Fruit fly (Drosophila melanogaster) whole organism, embryonic: Measurements from ENCODE around the gene rho-5.
A peak's percentile ranks its signal among the peaks of the same experiment; 100 is the strongest.

ENCODE experiments used
- CG10209 ChIP-seq: fragments of 200-800 bp; sonication (Bioruptor generic); optimal IDR thresholded peaks from 3 replicates; lab custom pipeline; 2017; ENCODE audit warnings: missing biosample characterization, mild to moderate bottlenecking, missing genetic modification characterization, missing genetic modification reagents
- CG11723 ChIP-seq: fragments of 200-800 bp; sonication (Bioruptor generic); optimal IDR thresholded peaks from 2 replicates; lab custom pipeline; 2017; ENCODE audit warnings: missing biosample characterization, mild to moderate bottlenecking, missing genetic modification characterization
- CG13775 ChIP-seq: fragments of 200-800 bp; sonication (Bioruptor generic); optimal IDR thresholded peaks from 3 replicates; lab custom pipeline; 2017; ENCODE audit warnings: missing biosample characterization, mild to moderate bottlenecking, missing genetic modification characterization
- CG14710 ChIP-seq: fragments of 200-800 bp; sonication (Bioruptor generic); optimal IDR thresholded peaks from 3 replicates; lab custom pipeline; 2019; ENCODE audit warnings: missing biosample characterization, mild to moderate bottlenecking, missing genetic modification characterization, moderate library complexity
- CG16815 ChIP-seq: fragments of 200-800 bp; sonication (Bioruptor generic); optimal IDR thresholded peaks from 3 replicates; lab custom pipeline; 2017; ENCODE audit warnings: missing biosample characterization, mild to moderate bottlenecking, missing genetic modification characterization
- CG17802 ChIP-seq: fragments of 200-800 bp; sonication (Bioruptor generic); optimal IDR thresholded peaks from 2 replicates; lab custom pipeline; 2018; ENCODE audit warnings: missing biosample characterization, mild to moderate bottlenecking, missing genetic modification characterization, moderate library complexity
- CG17829 ChIP-seq: fragments of 200-800 bp; optimal IDR thresholded peaks from 2 replicates; lab custom pipeline; 2019; ENCODE audit warnings: missing biosample characterization, mild to moderate bottlenecking, missing genetic modification characterization, moderate library complexity
- CG2116 ChIP-seq: fragments of 200-800 bp; sonication (Bioruptor generic); optimal IDR thresholded peaks from 3 replicates; lab custom pipeline; 2018; ENCODE audit warnings: missing biosample characterization, mild to moderate bottlenecking, missing genetic modification characterization
- CG31388 ChIP-seq: fragments of 200-800 bp; sonication (Bioruptor generic); optimal IDR thresholded peaks from 2 replicates; lab custom pipeline; 2016; ENCODE audit warnings: missing biosample characterization, missing genetic modification characterization
- CG32532 ChIP-seq: fragments of 200-800 bp; sonication (Bioruptor generic); IDR thresholded peaks from 2 replicates; pipeline ENCODE4 v1.3.6; 2022; ENCODE audit warnings: missing biosample characterization, missing genetic modification characterization
- CG34422 ChIP-seq: fragments of 200-800 bp; sonication (Bioruptor generic); IDR thresholded peaks from 3 replicates; pipeline ENCODE4 v1.3.6; 2022; ENCODE audit warnings: missing biosample characterization, missing genetic modification characterization
- CG5953 ChIP-seq: fragments of 200-800 bp; sonication (Bioruptor generic); IDR thresholded peaks from 2 replicates; pipeline ENCODE4 v1.3.6; 2022; ENCODE audit warnings: missing biosample characterization, missing genetic modification characterization
- CG6254 ChIP-seq: fragments of 200-800 bp; sonication (Bioruptor generic); optimal IDR thresholded peaks from 3 replicates; lab custom pipeline; 2017; ENCODE audit warnings: mild to moderate bottlenecking, missing biosample characterization, missing genetic modification reagents, missing genetic modification characterization
- CG6854 ChIP-seq: fragments of 200-800 bp; sonication (Bioruptor generic); optimal IDR thresholded peaks from 3 replicates; lab custom pipeline; 2017; ENCODE audit warnings: missing biosample characterization, mild to moderate bottlenecking, missing genetic modification characterization
- CG7987 ChIP-seq: fragments of 200-800 bp; sonication (Bioruptor generic); optimal IDR thresholded peaks from 2 replicates; lab custom pipeline; 2018; ENCODE audit warnings: missing biosample characterization, mild to moderate bottlenecking, missing genetic modification characterization, moderate library complexity
- D19A ChIP-seq: fragments of 200-800 bp; optimal IDR thresholded peaks from 3 replicates; lab custom pipeline; 2019; ENCODE audit warnings: missing biosample characterization, mild to moderate bottlenecking, missing genetic modification characterization, moderate library complexity
- D19B ChIP-seq: fragments of 200-800 bp; sonication (Bioruptor generic); optimal IDR thresholded peaks from 2 replicates; lab custom pipeline; 2017; ENCODE audit warnings: missing biosample characterization, mild to moderate bottlenecking, missing genetic modification characterization
- E2f1 ChIP-seq: fragments of 200-800 bp; sonication (Bioruptor generic); IDR thresholded peaks from 2 replicates; pipeline ENCODE4 v1.3.6; 2022; ENCODE audit warnings: missing biosample characterization, missing genetic modification characterization
- Fer2 ChIP-seq: fragments of 200-800 bp; sonication (Bioruptor generic); optimal IDR thresholded peaks from 2 replicates; lab custom pipeline; 2018; ENCODE audit warnings: missing biosample characterization, mild to moderate bottlenecking, missing genetic modification characterization, moderate library complexity
- Gsc ChIP-seq: fragments of 200-800 bp; sonication (Bioruptor generic); IDR thresholded peaks from 2 replicates; pipeline ENCODE4 v1.3.6; 2022; ENCODE audit warnings: missing biosample characterization, missing genetic modification characterization
- H2.0 ChIP-seq: fragments of 200-800 bp; sonication (Bioruptor generic); IDR thresholded peaks from 2 replicates; pipeline ENCODE4 v1.3.6; 2022; ENCODE audit warnings: missing biosample characterization, missing genetic modification characterization
- HmgD ChIP-seq: fragments of 200-800 bp; sonication (Bioruptor generic); optimal IDR thresholded peaks from 3 replicates; lab custom pipeline; 2016; ENCODE audit warnings: missing biosample characterization, missing genetic modification characterization
- Max ChIP-seq: fragments of 200-800 bp; sonication (Bioruptor generic); optimal IDR thresholded peaks from 2 replicates; lab custom pipeline; 2016; ENCODE audit warnings: missing biosample characterization, mild to moderate bottlenecking, missing genetic modification characterization
- NFAT ChIP-seq: fragments of 200-800 bp; sonication (Bioruptor generic); IDR thresholded peaks from 2 replicates; pipeline ENCODE4 v1.3.6; 2022; ENCODE audit warnings: missing biosample characterization, missing genetic modification characterization
- Spps ChIP-seq: fragments of 200-800 bp; sonication (Bioruptor generic); optimal IDR thresholded peaks from 2 replicates; lab custom pipeline; 2018; ENCODE audit warnings: missing biosample characterization, mild to moderate bottlenecking, missing genetic modification characterization
- Trl ChIP-seq, 3 experiments: fragments of >200 bp in 2 of 3; fragments of 200-800 bp in 1 of 3; sonication (Bioruptor generic) in 1 of 3; optimal IDR thresholded peaks; 2 replicates in 1 of 3; 3 replicates in 2 of 3; lab custom pipeline; 2016 to 2017; ENCODE audit warnings: missing biosample characterization in 1 of 3, missing genetic modification characterization in 1 of 3
- Xrp1 ChIP-seq: fragments of 200-800 bp; sonication (Bioruptor generic); IDR thresholded peaks from 2 replicates; pipeline ENCODE4 v1.3.6; 2022; ENCODE audit warnings: missing biosample characterization, missing genetic modification characterization
- abd-A ChIP-seq: fragments of 200-800 bp; sonication (Bioruptor generic); optimal IDR thresholded peaks from 3 replicates; lab custom pipeline; 2019; ENCODE audit warnings: missing biosample characterization, mild to moderate bottlenecking, missing genetic modification characterization, moderate library complexity
- ac ChIP-seq: fragments of 200-800 bp; sonication (Bioruptor generic); optimal IDR thresholded peaks from 3 replicates; lab custom pipeline; 2017; ENCODE audit warnings: missing biosample characterization, mild to moderate bottlenecking, missing genetic modification characterization
- al ChIP-seq: fragments of 200-800 bp; sonication (Bioruptor generic); IDR thresholded peaks from 2 replicates; pipeline ENCODE4 v1.3.6; 2022; ENCODE audit warnings: missing biosample characterization, missing genetic modification characterization
- ato ChIP-seq: fragments of 200-800 bp; sonication (Bioruptor generic); IDR thresholded peaks from 2 replicates; pipeline ENCODE4 v1.3.6; 2022; ENCODE audit warnings: missing biosample characterization, missing genetic modification characterization; ENCODE audit not compliant: partially characterized antibody
- btn ChIP-seq: fragments of 200-800 bp; sonication (Bioruptor generic); optimal IDR thresholded peaks from 2 replicates; lab custom pipeline; 2016; ENCODE audit warnings: missing biosample characterization, missing genetic modification characterization
- ci ChIP-seq: fragments of 200-800 bp; sonication (Bioruptor generic); IDR thresholded peaks from 3 replicates; pipeline ENCODE4 v1.3.6; 2022; ENCODE audit warnings: missing biosample characterization, missing genetic modification characterization
- disco-r ChIP-seq: fragments of 200-800 bp; sonication (Bioruptor generic); optimal IDR thresholded peaks from 2 replicates; lab custom pipeline; 2016; ENCODE audit warnings: missing biosample characterization, missing genetic modification characterization
- dmrt99B ChIP-seq: fragments of 200-800 bp; sonication (Bioruptor generic); optimal IDR thresholded peaks from 2 replicates; lab custom pipeline; 2018; ENCODE audit warnings: missing biosample characterization, mild to moderate bottlenecking, missing genetic modification characterization, moderate library complexity
- h ChIP-seq: fragments of >200 bp; optimal IDR thresholded peaks from 2 replicates; lab custom pipeline; 2017
- hbn ChIP-seq: fragments of 200-800 bp; sonication (Bioruptor generic); IDR thresholded peaks from 2 replicates; pipeline ENCODE4 v1.3.6; 2022; ENCODE audit warnings: missing biosample characterization, missing genetic modification characterization; ENCODE audit not compliant: partially characterized antibody
- jing ChIP-seq: fragments of 200-800 bp; sonication (Bioruptor generic); optimal IDR thresholded peaks from 2 replicates; lab custom pipeline; 2018; ENCODE audit warnings: missing biosample characterization, mild to moderate bottlenecking, missing genetic modification characterization
- luna ChIP-seq: fragments of 200-800 bp; sonication (Bioruptor generic); optimal IDR thresholded peaks from 2 replicates; lab custom pipeline; 2016; ENCODE audit warnings: missing biosample characterization, missing genetic modification characterization
- mam ChIP-seq: fragments of 200-800 bp; sonication (Bioruptor generic); optimal IDR thresholded peaks from 3 replicates; lab custom pipeline; 2016; ENCODE audit warnings: missing biosample characterization, missing genetic modification characterization
- pfk ChIP-seq: fragments of 200-800 bp; sonication (Bioruptor generic); optimal IDR thresholded peaks from 2 replicates; lab custom pipeline; 2018; ENCODE audit warnings: missing biosample characterization, mild to moderate bottlenecking, missing genetic modification characterization, moderate library complexity
- repo ChIP-seq: fragments of 200-800 bp; sonication (Bioruptor generic); optimal IDR thresholded peaks from 2 replicates; lab custom pipeline; 2016; ENCODE audit warnings: missing biosample characterization, missing genetic modification characterization
- ro ChIP-seq: fragments of 200-800 bp; sonication (Bioruptor generic); IDR thresholded peaks from 2 replicates; pipeline ENCODE4 v1.3.6; 2022; ENCODE audit warnings: missing biosample characterization, missing genetic modification characterization
- shn ChIP-seq: fragments of 200-800 bp; sonication (Bioruptor generic); optimal IDR thresholded peaks from 3 replicates; lab custom pipeline; 2016; ENCODE audit warnings: missing biosample characterization, missing genetic modification characterization
- tll ChIP-seq, 2 experiments: fragments of 200-800 bp in 1 of 2; fragments of >200 bp in 1 of 2; sonication (Bioruptor generic) in 1 of 2; optimal IDR thresholded peaks; 2 replicates each; lab custom pipeline; 2017 to 2019; ENCODE audit warnings: missing biosample characterization in 2 of 2, missing genetic modification characterization in 2 of 2, mild to moderate bottlenecking in 1 of 2, moderate library complexity in 1 of 2
- tna ChIP-seq: fragments of 200-800 bp; sonication (Bioruptor generic); IDR thresholded peaks from 2 replicates; pipeline ENCODE4 v1.3.6; 2022; ENCODE audit warnings: missing biosample characterization, missing genetic modification characterization; ENCODE audit not compliant: partially characterized antibody
- unpg ChIP-seq: fragments of 200-800 bp; sonication (Bioruptor generic); optimal IDR thresholded peaks from 3 replicates; lab custom pipeline; 2018; ENCODE audit warnings: missing biosample characterization, mild to moderate bottlenecking, missing genetic modification characterization, moderate library complexity
- usp ChIP-seq: fragments of >200 bp; optimal IDR thresholded peaks from 2 replicates; lab custom pipeline; 2017; ENCODE audit warnings: missing biosample characterization, missing genetic modification characterization

Gene rho-5

dm6 chr2L:10413251-10414127, 39.8 kb upstream of the rho-5 start, which contains the start of the genes CG5355 and Klp31E (continued):
- peak; percentile 94 for TF ChIP-seq CG17802 (tag; lab: Kevin White, UChicago)
- TF ChIP-seq ato: peak; percentile 42; the same call in 1 of the 2 replicates
- peak; percentile 20 for TF ChIP-seq shn (GFP tag; lab: Kevin White, UChicago)
- TF ChIP-seq CG5953 (GFP tag; lab: Robert Waterston, UW): no peak
- peak; percentile 5 for TF ChIP-seq disco-r (GFP tag; lab: Kevin White, UChicago)
- peak; percentile 84 for TF ChIP-seq CG17829 (tag; lab: Kevin White, UChicago)
- peak; percentile 57 for TF ChIP-seq mam
- peak; percentile 28 for TF ChIP-seq CG31388 (GFP tag; lab: Kevin White, UChicago)
- TF ChIP-seq NFAT (GFP tag; lab: Robert Waterston, UW): peak; percentile 68; the same call in 1 of the 2 replicates
- no peak for TF ChIP-seq dmrt99B (tag; lab: Kevin White, UChicago)
- no peak for TF ChIP-seq CG7987 (GFP tag; lab: Kevin White, UChicago)
- TF ChIP-seq Fer2 (tag; lab: Kevin White, UChicago): peak; percentile 36
- TF ChIP-seq Xrp1 (GFP tag; lab: Robert Waterston, UW): peak; percentile 56; the same call in 1 of the 2 replicates
- TF ChIP-seq ci: peak; percentile 59; the same call in 2 of the 3 replicates
- TF ChIP-seq Max (GFP tag; lab: Kevin White, UChicago): peak; percentile 28
- TF ChIP-seq al (GFP tag; lab: Robert Waterston, UW): 0 out of 2 replicates have a peak, but pooled peaks have one; percentile 16
- TF ChIP-seq CG34422 (GFP tag; lab: Robert Waterston, UW): peak; percentile 18; the same call in 1 of the 3 replicates
- peak; percentile 49 for TF ChIP-seq CG11723 (GFP tag; lab: Kevin White, UChicago)
- TF ChIP-seq CG16815 (GFP tag; lab: Kevin White, UChicago): peak; percentile 64
- no peak for TF ChIP-seq luna (GFP tag; lab: Kevin White, UChicago)
- no peak for TF ChIP-seq h (lab: Kevin White, UChicago)
- TF ChIP-seq repo (GFP tag; lab: Kevin White, UChicago): no peak
- TF ChIP-seq unpg (GFP tag; lab: Kevin White, UChicago): peak; percentile 48
- peak; percentile 83 for TF ChIP-seq CG14710
- TF ChIP-seq abd-A: no peak
- peak; percentile 27 for TF ChIP-seq Spps (tag; lab: Kevin White, UChicago)
- TF ChIP-seq CG32532 (GFP tag; lab: Robert Waterston, UW): peak; percentile 65
- no peak for TF ChIP-seq btn (GFP tag; lab: Kevin White, UChicago)
- TF ChIP-seq CG6854: no peak
- TF ChIP-seq ac (GFP tag; lab: Kevin White, UChicago): peak; percentile 15
- no peak for TF ChIP-seq D19A
- no peak for TF ChIP-seq Gsc (GFP tag; lab: Robert Waterston, UW)
- peak; percentile 80 for TF ChIP-seq hbn
- peak; percentile 31 for TF ChIP-seq H2.0
- TF ChIP-seq jing (GFP tag; lab: Kevin White, UChicago): no peak
- peak; percentile 81 for TF ChIP-seq CG13775
- TF ChIP-seq D19B (GFP tag; lab: Kevin White, UChicago): peak; percentile 38
- no peak for TF ChIP-seq ro (GFP tag; lab: Robert Waterston, UW)
- peak; percentile 71 for TF ChIP-seq CG10209 (GFP tag; lab: Kevin White, UChicago)
- TF ChIP-seq CG2116 (GFP tag; lab: Kevin White, UChicago): peak; percentile 81
- no peak for TF ChIP-seq tll (GFP tag; optimal IDR thresholded peaks at IDR 0.05; lab: Kevin White, UChicago)
- peak; percentile 56 for TF ChIP-seq HmgD (GFP tag; lab: Kevin White, UChicago)
- no peak for TF ChIP-seq tna (GFP tag; lab: Robert Waterston, UW)
- no peak for TF ChIP-seq usp (GFP tag; lab: Kevin White, UChicago)
- no peak for TF ChIP-seq Trl (optimal IDR thresholded peaks at IDR 0.05; lab: Kevin White, UChicago)
- no peak for TF ChIP-seq Trl (GFP tag; optimal IDR thresholded peaks at IDR 0.05; lab: Kevin White, UChicago)
- TF ChIP-seq E2f1: no peak
- peak; percentile 41 for TF ChIP-seq pfk (GFP tag; lab: Kevin White, UChicago)
- no peak for TF ChIP-seq CG6254 (GFP tag; lab: Kevin White, UChicago)
